Worm (Caenorhabditis elegans) whole organism, L1 larva: ENCODE data around the gene hlh-3.

ENCODE experiments used
- C04F5.9 ChIP-seq: sonication (generic microtip); optimal IDR thresholded peaks from 2 replicates; lab custom pipeline; 2016; ENCODE audit warnings: missing genetic modification characterization, missing compliant biosample characterization
- C16A3.4 ChIP-seq: fragments of 150-350 bp; optimal IDR thresholded peaks from 2 replicates; lab custom pipeline; 2014; ENCODE audit warnings: missing biosample characterization, missing genetic modification characterization
- C34B4.2 ChIP-seq: sonication (generic microtip); optimal IDR thresholded peaks from 2 replicates; lab custom pipeline; 2017; ENCODE audit warnings: mild to moderate bottlenecking, missing genetic modification characterization, missing compliant biosample characterization
- Y116A8C.19 ChIP-seq: sonication (generic microtip); optimal IDR thresholded peaks from 2 replicates; lab custom pipeline; 2016; ENCODE audit warnings: missing compliant biosample characterization, missing genetic modification characterization, borderline replicate concordance
- alr-1 ChIP-seq: fragments of 200-800 bp; sonication (Bioruptor generic); optimal IDR thresholded peaks from 2 replicates; lab custom pipeline; 2018; ENCODE audit warnings: borderline replicate concordance, mild to moderate bottlenecking, missing genetic modification characterization, missing compliant biosample characterization
- blmp-1 ChIP-seq: fragments of 150-350 bp; optimal IDR thresholded peaks from 2 replicates; lab custom pipeline; 2014; ENCODE audit warnings: missing biosample characterization, missing genetic modification characterization
- ceh-8 ChIP-seq: fragments of 200-800 bp; sonication (Bioruptor generic); optimal IDR thresholded peaks from 2 replicates; lab custom pipeline; 2018; ENCODE audit warnings: mild to moderate bottlenecking, missing genetic modification characterization, moderate library complexity, missing compliant biosample characterization
- ceh-82 ChIP-seq, 3 experiments: fragments of 150-350 bp in 1 of 3; sonication (generic microtip) in 2 of 3; optimal IDR thresholded peaks; 2 replicates each; lab custom pipeline; 2014 to 2017; ENCODE audit warnings: missing biosample characterization in 3 of 3, missing genetic modification characterization in 3 of 3
- ceh-88 ChIP-seq: fragments of 200-800 bp; sonication (Bioruptor generic); IDR thresholded peaks from 2 replicates; pipeline ENCODE4 v1.3.6; 2022; ENCODE audit warnings: missing genetic modification characterization, missing compliant biosample characterization
- dsc-1 ChIP-seq: sonication (generic microtip); optimal IDR thresholded peaks from 2 replicates; lab custom pipeline; 2016; ENCODE audit warnings: mild to moderate bottlenecking, missing genetic modification characterization, missing compliant biosample characterization
- efl-3 ChIP-seq: fragments of 200-800 bp; sonication (Bioruptor generic); optimal IDR thresholded peaks from 2 replicates; lab custom pipeline; 2018; ENCODE audit warnings: mild to moderate bottlenecking, missing genetic modification characterization, missing compliant biosample characterization
- egl-13 ChIP-seq: sonication (generic microtip); optimal IDR thresholded peaks from 2 replicates; lab custom pipeline; 2016; ENCODE audit warnings: missing genotype, missing genetic modification reagents, missing genetic modification characterization, missing compliant biosample characterization
- egl-27 ChIP-seq, 2 experiments: fragments of 150-350 bp in 1 of 2; sonication (generic microtip); optimal IDR thresholded peaks; 3 replicates each; lab custom pipeline; 2017 to 2018; ENCODE audit warnings: missing biosample characterization in 2 of 2, missing genetic modification characterization in 2 of 2, missing genetic modification reagents in 2 of 2
- ets-5 ChIP-seq: fragments of 200-800 bp; sonication (Bioruptor generic); IDR thresholded peaks from 2 replicates; pipeline ENCODE4 v1.3.6; 2022; ENCODE audit warnings: missing genetic modification characterization, missing compliant biosample characterization
- fkh-10 ChIP-seq: sonication (generic microtip); optimal IDR thresholded peaks from 2 replicates; lab custom pipeline; 2017; ENCODE audit warnings: missing biosample characterization, missing genetic modification reagents, missing genetic modification characterization
- hpl-2 ChIP-seq: fragments of 150-350 bp; optimal IDR thresholded peaks from 2 replicates; lab custom pipeline; 2014; ENCODE audit warnings: missing biosample characterization, missing genetic modification reagents, missing genetic modification characterization
- irx-1 ChIP-seq: sonication (generic microtip); optimal IDR thresholded peaks from 2 replicates; lab custom pipeline; 2016; ENCODE audit warnings: missing genetic modification characterization, missing compliant biosample characterization
- isw-1 ChIP-seq: fragments of 200-800 bp; sonication (Bioruptor generic); IDR thresholded peaks from 2 replicates; pipeline ENCODE4 v1.3.6; 2022; ENCODE audit warnings: missing genetic modification characterization, missing compliant biosample characterization
- lin-14 ChIP-seq: fragments of 200-800 bp; sonication (Bioruptor generic); optimal IDR thresholded peaks from 2 replicates; lab custom pipeline; 2018; ENCODE audit warnings: mild to moderate bottlenecking, missing genetic modification characterization, moderate library complexity, missing compliant biosample characterization
- lin-15B ChIP-seq: fragments of 150-350 bp; sonication (generic microtip); optimal IDR thresholded peaks from 3 replicates; lab custom pipeline; 2014; ENCODE audit warnings: missing biosample characterization, missing genetic modification characterization
- lin-39 ChIP-seq: fragments of 150-350 bp; optimal IDR thresholded peaks from 2 replicates; lab custom pipeline; 2014; ENCODE audit warnings: missing biosample characterization, missing genetic modification reagents, missing genetic modification characterization
- lir-3 ChIP-seq: sonication (generic microtip); optimal IDR thresholded peaks from 2 replicates; lab custom pipeline; 2016; ENCODE audit warnings: mild to moderate bottlenecking, missing genetic modification characterization, moderate library complexity, missing compliant biosample characterization; ENCODE audit not compliant: poor library complexity
- lsy-2 ChIP-seq, 2 experiments: fragments of 150-350 bp; optimal IDR thresholded peaks; 2 replicates each; lab custom pipeline; 2014; ENCODE audit warnings: missing biosample characterization in 2 of 2, missing genetic modification characterization in 2 of 2
- mdl-1 ChIP-seq, 2 experiments: fragments of 150-350 bp; optimal IDR thresholded peaks; 2 replicates each; lab custom pipeline; 2014 to 2017; ENCODE audit warnings: missing biosample characterization in 2 of 2, missing genetic modification characterization in 2 of 2, inconsistent platforms in 1 of 2
- mep-1 ChIP-seq: fragments of 150-350 bp; optimal IDR thresholded peaks from 2 replicates; lab custom pipeline; 2014; ENCODE audit warnings: missing biosample characterization, missing genetic modification characterization
- nhr-12 ChIP-seq: sonication (generic microtip); optimal IDR thresholded peaks from 2 replicates; lab custom pipeline; 2017; ENCODE audit warnings: missing biosample characterization, missing genetic modification characterization
- nhr-19 ChIP-seq: fragments of 200-800 bp; sonication (Bioruptor generic); conservative IDR thresholded peaks from 2 replicates; pipeline ENCODE4 v1.3.6; 2022; ENCODE audit warnings: missing genetic modification characterization, missing compliant biosample characterization
- nhr-20 ChIP-seq: sonication (generic microtip); optimal IDR thresholded peaks from 2 replicates; lab custom pipeline; 2016; ENCODE audit warnings: mild to moderate bottlenecking, missing genetic modification characterization, missing compliant biosample characterization
- nhr-47 ChIP-seq: sonication (generic microtip); optimal IDR thresholded peaks from 2 replicates; lab custom pipeline; 2016; ENCODE audit warnings: mild to moderate bottlenecking, missing genetic modification characterization, moderate library complexity, missing compliant biosample characterization
- nhr-71 ChIP-seq: sonication (generic microtip); optimal IDR thresholded peaks from 2 replicates; lab custom pipeline; 2016; ENCODE audit warnings: mild to moderate bottlenecking, missing genetic modification characterization, moderate library complexity, missing compliant biosample characterization
- nhr-76 ChIP-seq: sonication (generic microtip); optimal IDR thresholded peaks from 2 replicates; lab custom pipeline; 2017; ENCODE audit warnings: missing biosample characterization, missing genetic modification characterization
- nhr-77 ChIP-seq: fragments of 150-350 bp; optimal IDR thresholded peaks from 2 replicates; lab custom pipeline; 2014; ENCODE audit warnings: missing biosample characterization, missing genetic modification characterization
- nhr-84 ChIP-seq: sonication (generic microtip); optimal IDR thresholded peaks from 2 replicates; lab custom pipeline; 2017; ENCODE audit warnings: missing biosample characterization, missing genetic modification characterization
- nhr-85 ChIP-seq: sonication (generic microtip); peaks from one replicate; lab custom pipeline; 2016; ENCODE audit warnings: missing genetic modification characterization, inconsistent platforms, missing compliant biosample characterization
- nhr-90 ChIP-seq: sonication (generic microtip); optimal IDR thresholded peaks from 2 replicates; lab custom pipeline; 2016; ENCODE audit warnings: mild to moderate bottlenecking, missing genetic modification characterization, missing compliant biosample characterization; ENCODE audit not compliant: poor library complexity
- pax-3 ChIP-seq: fragments of 200-800 bp; sonication (Bioruptor generic); optimal IDR thresholded peaks from 2 replicates; lab custom pipeline; 2018; ENCODE audit warnings: mild to moderate bottlenecking, missing genetic modification characterization, moderate library complexity, missing compliant biosample characterization
- rnt-1 ChIP-seq: sonication (generic microtip); optimal IDR thresholded peaks from 2 replicates; lab custom pipeline; 2016; ENCODE audit warnings: mild to moderate bottlenecking, missing genetic modification characterization, moderate library complexity, missing compliant biosample characterization
- skn-1 ChIP-seq: fragments of 150-350 bp; optimal IDR thresholded peaks from 2 replicates; lab custom pipeline; 2014; ENCODE audit warnings: missing biosample characterization, missing genetic modification characterization
- snu-23 ChIP-seq: sonication (generic microtip); optimal IDR thresholded peaks from 2 replicates; lab custom pipeline; 2016; ENCODE audit warnings: missing genetic modification characterization, missing compliant biosample characterization
- sptf-1 ChIP-seq: fragments of 150-350 bp; optimal IDR thresholded peaks from 2 replicates; lab custom pipeline; 2014; ENCODE audit warnings: missing biosample characterization, missing genetic modification characterization
- sup-37 ChIP-seq: fragments of 200-800 bp; sonication (Bioruptor generic); optimal IDR thresholded peaks from 2 replicates; lab custom pipeline; 2018; ENCODE audit warnings: mild to moderate bottlenecking, missing genetic modification characterization, missing compliant biosample characterization
- tbx-2 ChIP-seq: sonication (generic microtip); optimal IDR thresholded peaks from 2 replicates; lab custom pipeline; 2016; ENCODE audit warnings: missing genetic modification characterization, missing compliant biosample characterization
- tlp-1 ChIP-seq: fragments of 150-350 bp; optimal IDR thresholded peaks from 2 replicates; lab custom pipeline; 2014; ENCODE audit warnings: missing biosample characterization, missing genetic modification characterization
- unc-130 ChIP-seq: fragments of 150-350 bp; optimal IDR thresholded peaks from 2 replicates; lab custom pipeline; 2017; ENCODE audit warnings: missing biosample characterization, missing genetic modification characterization, inconsistent platforms
- unc-30 ChIP-seq: sonication (generic microtip); optimal IDR thresholded peaks from 2 replicates; lab custom pipeline; 2017; ENCODE audit warnings: missing biosample characterization, missing genetic modification characterization
- unc-86 ChIP-seq: sonication (generic microtip); optimal IDR thresholded peaks from 2 replicates; lab custom pipeline; 2016; ENCODE audit warnings: missing genetic modification characterization, missing compliant biosample characterization
- xbp-1 ChIP-seq: sonication (generic microtip); optimal IDR thresholded peaks from 2 replicates; lab custom pipeline; 2016; ENCODE audit warnings: missing genetic modification characterization, missing compliant biosample characterization
- zip-4 ChIP-seq: fragments of 200-800 bp; sonication (Bioruptor generic); optimal IDR thresholded peaks from 2 replicates; lab custom pipeline; 2018; ENCODE audit warnings: mild to moderate bottlenecking, missing genetic modification characterization, moderate library complexity, missing compliant biosample characterization
- ztf-11 ChIP-seq, 2 experiments: sonication (generic microtip); optimal IDR thresholded peaks; 2 replicates each; lab custom pipeline; 2016 to 2017; ENCODE audit warnings: missing genetic modification characterization in 2 of 2, missing biosample characterization in 1 of 2, missing compliant biosample characterization in 1 of 2

Gene hlh-3

ce11 chrII:9111471-9112016 lies 25.1 kb downstream of the hlh-3 start:
- TF ChIP-seq nhr-85 (tag; lab: Kevin White, UChicago) (no peak), pax-3 (no peak), nhr-71 (tag; lab: Kevin White, UChicago) (peak; percentile 27), nhr-77 (tag; lab: Kevin White, UChicago) (no peak), nhr-84 (no peak), lin-14 (GFP tag; lab: Kevin White, UChicago) (peak; percentile 29), nhr-20 (tag; lab: Kevin White, UChicago) (no peak), mdl-1 (tag; optimal IDR thresholded peaks at IDR 0.05; lab: Kevin White, UChicago) (no peak)

- TF ChIP-seq xbp-1 (tag; lab: Kevin White, UChicago) (peak; percentile 65), ceh-82 (tag; optimal IDR thresholded peaks at IDR 0.05; lab: Kevin White, UChicago) (peak; percentile 58 to 84 (median 61)), unc-30 (tag; lab: Kevin White, UChicago) (no peak), blmp-1 (peak; percentile 76), C16A3.4 (tag; lab: Kevin White, UChicago) (peak; percentile 78), efl-3 (no peak), ceh-88 (GFP tag; lab: Robert Waterston, UW) (peak; percentile 49; the same call in 1 of the 2 replicates), snu-23 (peak; percentile 93), zip-4 (peak; percentile 24), ceh-8 (GFP tag; lab: Kevin White, UChicago) (no peak), egl-27 (tag; optimal IDR thresholded peaks at IDR 0.05; lab: Kevin White, UChicago) (peak; percentile 55 to 86), lir-3 (tag; lab: Kevin White, UChicago) (peak; percentile 60), egl-13 (peak; percentile 14), skn-1 (no peak), pax-3 (peak; percentile 48), Y116A8C.19 (no peak), ztf-11 (tag; optimal IDR thresholded peaks at IDR 0.05; lab: Kevin White, UChicago) (no peak), fkh-10 (GFP tag; lab: Kevin White, UChicago) (peak; percentile 49), hpl-2 (GFP tag; lab: Kevin White, UChicago) (peak; percentile 37), mep-1 (tag; lab: Kevin White, UChicago) (peak; percentile 93), nhr-12 (tag; lab: Kevin White, UChicago) (no peak), tlp-1 (tag; lab: Kevin White, UChicago) (no peak), nhr-76 (tag; lab: Kevin White, UChicago) (no peak), nhr-77 (tag; lab: Kevin White, UChicago) (peak; percentile 96), nhr-90 (tag; lab: Kevin White, UChicago) (peak; percentile 80), lsy-2 (tag; optimal IDR thresholded peaks at IDR 0.05; lab: Kevin White, UChicago) (peak; percentile 85 to 95), lin-15B (tag; lab: Kevin White, UChicago) (peak; percentile 37), nhr-20 (tag; lab: Kevin White, UChicago) (peak; percentile 96), C04F5.9 (peak; percentile 39), ets-5 (GFP tag; lab: Robert Waterston, UW) (no peak), unc-130 (peak; percentile 36), isw-1 (GFP tag; lab: Robert Waterston, UW) (peak; percentile 75), rnt-1 (tag; lab: Kevin White, UChicago) (peak; percentile 65), nhr-84 (no peak), irx-1 (peak; percentile 74), sptf-1 (no peak), tbx-2 (tag; lab: Kevin White, UChicago) (peak; percentile 87), C34B4.2 (tag; lab: Kevin White, UChicago) (no peak), lin-39 (tag; lab: Kevin White, UChicago) (peak; percentile 29), dsc-1 (tag; lab: Kevin White, UChicago) (peak; percentile 54), unc-86 (tag; lab: Kevin White, UChicago) (peak; percentile 53), nhr-19 (GFP tag; lab: Robert Waterston, UW) (peak; percentile 84), alr-1 (tag; lab: Kevin White, UChicago) (no peak), nhr-47 (tag; lab: Kevin White, UChicago) (peak; percentile 85), sup-37 (GFP tag; lab: Kevin White, UChicago) (peak; percentile 28)
Observed at ce11 chrII:9112851-9113250, 26.4 kb downstream of the hlh-3 start, which contains the start of gene jun-1. Gene jun-1, plus strand, starts transcription at chrII:9113157.
